Worm (Caenorhabditis elegans) whole organism, young adult: ENCODE measurements around the gene got-1.2.

Source experiments
- F22D6.2 ChIP-seq: sonication (generic microtip); optimal IDR thresholded peaks from 2 replicates; lab custom pipeline; 2016; ENCODE audit warnings: mild to moderate bottlenecking, missing genetic modification characterization, missing compliant biosample characterization
- F23B12.7 ChIP-seq: sonication (generic microtip); optimal IDR thresholded peaks from 2 replicates; lab custom pipeline; 2017; ENCODE audit warnings: missing genetic modification characterization, mild to moderate bottlenecking, missing compliant biosample characterization, antibody characterized with exemption, moderate library complexity; ENCODE audit not compliant: insufficient read depth
- F33H1.4 ChIP-seq: fragments of 200-800 bp; sonication (Bioruptor generic); IDR thresholded peaks from 2 replicates; pipeline ENCODE4 v1.3.6; 2022; ENCODE audit warnings: missing genetic modification reagents, missing genetic modification characterization, missing compliant biosample characterization
- F37B4.10 ChIP-seq: fragments of 200-800 bp; sonication (Bioruptor generic); IDR thresholded peaks from 2 replicates; pipeline ENCODE4 v1.3.6; 2022; ENCODE audit warnings: missing genetic modification characterization, missing compliant biosample characterization
- F57A8.1 ChIP-seq: fragments of 200-800 bp; sonication (Bioruptor generic); optimal IDR thresholded peaks from 2 replicates; lab custom pipeline; 2018; ENCODE audit warnings: mild to moderate bottlenecking, missing genetic modification characterization, moderate library complexity, missing compliant biosample characterization
- K11D2.4 ChIP-seq: fragments of 200-800 bp; sonication (Bioruptor generic); IDR thresholded peaks from 2 replicates; pipeline ENCODE4 v1.3.6; 2022; ENCODE audit warnings: missing genetic modification reagents, missing genetic modification characterization, missing compliant biosample characterization
- Y67H2A.10 ChIP-seq: fragments of 200-800 bp; sonication (Bioruptor generic); conservative IDR thresholded peaks from 2 replicates; pipeline ENCODE4 v1.3.6; 2022; ENCODE audit warnings: missing genetic modification reagents, missing genetic modification characterization, missing compliant biosample characterization
- Y95B8A.8 ChIP-seq: fragments of 200-800 bp; sonication (Bioruptor generic); IDR thresholded peaks from 2 replicates; pipeline ENCODE4 v1.3.6; 2022; ENCODE audit warnings: missing genetic modification reagents, missing genetic modification characterization, missing compliant biosample characterization
- athp-1 ChIP-seq: sonication (generic microtip); optimal IDR thresholded peaks from 2 replicates; lab custom pipeline; 2017; ENCODE audit warnings: mild to moderate bottlenecking, missing genetic modification characterization, missing compliant biosample characterization
- attf-5 ChIP-seq: fragments of 200-800 bp; sonication (Bioruptor generic); optimal IDR thresholded peaks from 2 replicates; lab custom pipeline; 2018; ENCODE audit warnings: mild to moderate bottlenecking, missing genetic modification characterization, missing compliant biosample characterization
- ccch-3 ChIP-seq: fragments of 200-800 bp; sonication (Bioruptor generic); optimal IDR thresholded peaks from 2 replicates; lab custom pipeline; 2018; ENCODE audit warnings: mild to moderate bottlenecking, missing genetic modification characterization, missing compliant biosample characterization
- cebp-1 ChIP-seq, 2 experiments: fragments of 200-800 bp in 1 of 2; sonication (Bioruptor generic) in 1 of 2; sonication (generic microtip) in 1 of 2; IDR thresholded peaks in 1 of 2; optimal IDR thresholded peaks in 1 of 2; 2 replicates each; pipeline versions ENCODE4 v1.3.6 to Lab custom; 2017 to 2022; ENCODE audit warnings: missing compliant biosample characterization in 2 of 2, missing genetic modification characterization in 2 of 2, mild to moderate bottlenecking in 1 of 2, missing genetic modification reagents in 1 of 2, moderate library complexity in 1 of 2
- cebp-2 ChIP-seq: fragments of 200-800 bp; sonication (Bioruptor generic); IDR thresholded peaks from 2 replicates; pipeline ENCODE4 v1.3.6; 2022; ENCODE audit warnings: missing genetic modification characterization, missing compliant biosample characterization
- ceh-91 ChIP-seq: fragments of 200-800 bp; sonication (Bioruptor generic); IDR thresholded peaks from 2 replicates; pipeline ENCODE4 v1.3.6; 2022; ENCODE audit warnings: missing genetic modification reagents, missing genetic modification characterization, missing compliant biosample characterization
- chd-7 ChIP-seq: sonication (generic microtip); optimal IDR thresholded peaks from 2 replicates; lab custom pipeline; 2016; ENCODE audit warnings: mild to moderate bottlenecking, missing genetic modification characterization, moderate library complexity, missing compliant biosample characterization
- egl-44 ChIP-seq: fragments of 200-800 bp; sonication (Bioruptor generic); IDR thresholded peaks from 2 replicates; pipeline ENCODE4 v1.3.6; 2022; ENCODE audit warnings: missing genetic modification reagents, missing genetic modification characterization, missing compliant biosample characterization
- egrh-3 ChIP-seq: fragments of 200-800 bp; sonication (Bioruptor generic); IDR thresholded peaks from 2 replicates; pipeline ENCODE4 v1.3.6; 2022; ENCODE audit warnings: missing genetic modification reagents, missing genetic modification characterization, missing compliant biosample characterization
- gei-17 ChIP-seq: fragments of 200-800 bp; sonication (Bioruptor generic); optimal IDR thresholded peaks from 2 replicates; lab custom pipeline; 2018; ENCODE audit warnings: mild to moderate bottlenecking, missing genetic modification characterization, missing compliant biosample characterization
- him-1 ChIP-seq: sonication (generic microtip); optimal IDR thresholded peaks from 2 replicates; lab custom pipeline; 2016; ENCODE audit warnings: missing genotype, missing genetic modification reagents, missing genetic modification characterization, missing compliant biosample characterization
- hlh-12 ChIP-seq: sonication (generic microtip); optimal IDR thresholded peaks from 2 replicates; lab custom pipeline; 2016; ENCODE audit warnings: missing genetic modification characterization, missing compliant biosample characterization
- lin-26 ChIP-seq: fragments of 200-800 bp; sonication (Bioruptor generic); IDR thresholded peaks from 2 replicates; pipeline ENCODE4 v1.3.6; 2022; ENCODE audit warnings: missing genetic modification reagents, missing genetic modification characterization, missing compliant biosample characterization
- lin-35 ChIP-seq, 3 experiments: fragments of 150-350 bp in 2 of 3; sonication (generic microtip) in 1 of 3; optimal IDR thresholded peaks; 2 replicates each; lab custom pipeline; 2014 to 2018; ENCODE audit warnings: missing biosample characterization in 3 of 3, missing genetic modification characterization in 3 of 3, missing genetic modification reagents in 3 of 3
- madf-10 ChIP-seq: sonication (generic microtip); optimal IDR thresholded peaks from 2 replicates; lab custom pipeline; 2016; ENCODE audit warnings: mild to moderate bottlenecking, missing genetic modification characterization, missing compliant biosample characterization
- madf-6 ChIP-seq: fragments of 200-800 bp; sonication (Bioruptor generic); IDR thresholded peaks from 2 replicates; pipeline ENCODE4 v1.3.6; 2022; ENCODE audit warnings: missing genetic modification reagents, missing genetic modification characterization, missing compliant biosample characterization
- mcd-1 ChIP-seq: fragments of 200-800 bp; sonication (Bioruptor generic); IDR thresholded peaks from 2 replicates; pipeline ENCODE4 v1.3.6; 2022; ENCODE audit warnings: missing genetic modification reagents, missing genetic modification characterization, missing compliant biosample characterization
- nhr-179 ChIP-seq: sonication (generic microtip); optimal IDR thresholded peaks from 2 replicates; lab custom pipeline; 2016; ENCODE audit warnings: mild to moderate bottlenecking, missing genetic modification characterization, missing compliant biosample characterization
- nhr-27 ChIP-seq: fragments of 200-800 bp; sonication (Bioruptor generic); optimal IDR thresholded peaks from 2 replicates; lab custom pipeline; 2018; ENCODE audit warnings: mild to moderate bottlenecking, missing genetic modification characterization, moderate library complexity, missing compliant biosample characterization
- pbrm-1 ChIP-seq: fragments of 200-800 bp; sonication (Bioruptor generic); IDR thresholded peaks from 2 replicates; pipeline ENCODE4 v1.3.6; 2022; ENCODE audit warnings: missing genetic modification reagents, missing genetic modification characterization, missing compliant biosample characterization
- repo-1 ChIP-seq: sonication (generic microtip); optimal IDR thresholded peaks from 2 replicates; lab custom pipeline; 2017; ENCODE audit warnings: mild to moderate bottlenecking, missing genetic modification characterization, missing compliant biosample characterization
- rpc-1 ChIP-seq, 2 experiments: fragments of 150-350 bp in 1 of 2; sonication (generic microtip) in 1 of 2; optimal IDR thresholded peaks; 2 replicates each; lab custom pipeline; 2014 to 2018; ENCODE audit warnings: missing biosample characterization in 1 of 2, missing genetic modification characterization in 1 of 2, missing genetic modification reagents in 1 of 2, missing genotype in 1 of 2
- sdz-38 ChIP-seq: sonication (generic microtip); optimal IDR thresholded peaks from 2 replicates; lab custom pipeline; 2016; ENCODE audit warnings: missing genotype, missing genetic modification characterization, missing compliant biosample characterization
- snpc-1.1 ChIP-seq: sonication (generic microtip); optimal IDR thresholded peaks from 2 replicates; lab custom pipeline; 2017; ENCODE audit warnings: missing genetic modification characterization, mild to moderate bottlenecking, missing compliant biosample characterization, antibody characterized with exemption, moderate library complexity, missing genotype, missing genetic modification reagents; ENCODE audit not compliant: insufficient read depth
- snpc-3.4 ChIP-seq: sonication (generic microtip); optimal IDR thresholded peaks from 2 replicates; lab custom pipeline; 2017; ENCODE audit warnings: missing genetic modification characterization, mild to moderate bottlenecking, missing compliant biosample characterization, antibody characterized with exemption, moderate library complexity, missing genotype, missing genetic modification reagents
- somi-1 ChIP-seq: fragments of 200-800 bp; sonication (Bioruptor generic); optimal IDR thresholded peaks from 2 replicates; lab custom pipeline; 2018; ENCODE audit warnings: mild to moderate bottlenecking, missing genetic modification characterization, missing compliant biosample characterization
- sptf-2 ChIP-seq: fragments of 200-800 bp; sonication (Bioruptor generic); optimal IDR thresholded peaks from 2 replicates; lab custom pipeline; 2018; ENCODE audit warnings: mild to moderate bottlenecking, missing genetic modification characterization, missing compliant biosample characterization
- tbp1 ChIP-seq: fragments of 200-800 bp; sonication (Bioruptor generic); optimal IDR thresholded peaks from 2 replicates; lab custom pipeline; 2018; ENCODE audit warnings: mild to moderate bottlenecking, missing genetic modification characterization, missing compliant biosample characterization
- unc-62 ChIP-seq: fragments of 150-350 bp; optimal IDR thresholded peaks from 2 replicates; lab custom pipeline; 2014; ENCODE audit warnings: missing biosample characterization, missing genetic modification reagents, missing genetic modification characterization
- ztf-28 ChIP-seq: fragments of 200-800 bp; sonication (Bioruptor generic); IDR thresholded peaks from 2 replicates; pipeline ENCODE4 v1.3.6; 2022; ENCODE audit warnings: missing genetic modification reagents, missing genetic modification characterization, missing compliant biosample characterization

got-1.2 gene

ce11 chrX:16770398-16770797, 22.5 kb downstream of the got-1.2 start, which contains the start of gene mct-6:
TSS of gene mct-6 (minus strand) at chrX:16770498.
- no peak for TF ChIP-seq F22D6.2
- TF ChIP-seq ccch-3 (GFP tag; lab: Kevin White, UChicago), result no peak
- no peak for TF ChIP-seq pbrm-1 (GFP tag; lab: Robert Waterston, UW)
- no peak for TF ChIP-seq K11D2.4 (GFP tag; lab: Robert Waterston, UW)
- no peak for TF ChIP-seq hlh-12 (tag; lab: Kevin White, UChicago)
- no peak for TF ChIP-seq Y95B8A.8 (GFP tag; lab: Robert Waterston, UW)
- no peak for TF ChIP-seq sdz-38
- TF ChIP-seq ztf-28 (GFP tag; lab: Robert Waterston, UW), result no peak
- no peak for TF ChIP-seq egrh-3 (GFP tag; lab: Robert Waterston, UW)
- TF ChIP-seq madf-10, result no peak
- TF ChIP-seq madf-6, result no peak
- TF ChIP-seq unc-62 (GFP tag; lab: Kevin White, UChicago), result no peak
- TF ChIP-seq cebp-2 (GFP tag; lab: Robert Waterston, UW), result no peak

ce11 chrX:16762529-16762928, 30.4 kb downstream of the got-1.2 start, which contains the start of gene C10E2.1:
TSS of gene C10E2.1 (plus strand) at chrX:16762829.
- TF ChIP-seq F23B12.7 (tag; lab: Kevin White, UChicago) (no peak), egl-44 (GFP tag; lab: Robert Waterston, UW) (no peak), F33H1.4 (GFP tag; lab: Robert Waterston, UW) (no peak)

- no peak for TF ChIP-seq cebp-1 (GFP tag; IDR thresholded peaks at IDR 0.05; lab: Robert Waterston, UW)
- TF ChIP-seq cebp-1 (tag; optimal IDR thresholded peaks at IDR 0.05; lab: Kevin White, UChicago), result no peak
- TF ChIP-seq lin-35 (GFP tag; optimal IDR thresholded peaks at IDR 0.05; lab: Kevin White, UChicago), result no peak
- no peak for TF ChIP-seq mcd-1
- TF ChIP-seq nhr-179 (tag; lab: Kevin White, UChicago), result no peak
- TF ChIP-seq gei-17 (GFP tag; lab: Kevin White, UChicago), result no peak
- no peak for TF ChIP-seq chd-7 (tag; lab: Kevin White, UChicago)
- TF ChIP-seq ceh-91, result no peak
- no peak for TF ChIP-seq madf-10
- TF ChIP-seq F37B4.10 (GFP tag; lab: Robert Waterston, UW), result no peak
- no peak for TF ChIP-seq F57A8.1
- TF ChIP-seq somi-1 (GFP tag; lab: Kevin White, UChicago), result no peak
- no peak for TF ChIP-seq nhr-27 (tag; lab: Kevin White, UChicago)
- TF ChIP-seq attf-5 (GFP tag; lab: Kevin White, UChicago), result no peak
- TF ChIP-seq unc-62 (GFP tag; lab: Kevin White, UChicago), result no peak
- no peak for TF ChIP-seq tbp1 (GFP tag; lab: Kevin White, UChicago)
- no peak for TF ChIP-seq sptf-2 (GFP tag; lab: Kevin White, UChicago)
- no peak for TF ChIP-seq him-1 (tag; lab: Kevin White, UChicago)
- TF ChIP-seq lin-26 (GFP tag; lab: Robert Waterston, UW), result no peak
- TF ChIP-seq athp-1 (tag; lab: Kevin White, UChicago), result no peak
Observed at ce11 chrX:16754474-16754873, 38.5 kb downstream of the got-1.2 start, which contains the start of gene C10E2.5. TSS of gene C10E2.5 (minus strand) at chrX:16754574.

ce11 chrX:16752196-16752595, 40.7 kb downstream of the got-1.2 start:
- TF ChIP-seq snpc-3.4 (tag; lab: Kevin White, UChicago), result no peak
- TF ChIP-seq repo-1 (tag; lab: Kevin White, UChicago), result no peak
- TF ChIP-seq F37B4.10 (GFP tag; lab: Robert Waterston, UW), result no peak
- TF ChIP-seq rpc-1 (optimal IDR thresholded peaks at IDR 0.05; lab: Kevin White, UChicago), result no peak
- TF ChIP-seq rpc-1 (tag; optimal IDR thresholded peaks at IDR 0.05; lab: Kevin White, UChicago), result no peak
- TF ChIP-seq snpc-1.1 (tag; lab: Kevin White, UChicago), result no peak
- TF ChIP-seq Y67H2A.10 (GFP tag; lab: Robert Waterston, UW), result no peak
- TF ChIP-seq Y95B8A.8 (GFP tag; lab: Robert Waterston, UW), result no peak
- TF ChIP-seq, all 124 proteins: peak for 0
